Worm (Caenorhabditis elegans) whole organism, L3 larva: ENCODE results near the gene ddi-1.

Experiments
- R02D3.7 ChIP-seq: fragments of 150-350 bp; optimal IDR thresholded peaks from 2 replicates; lab custom pipeline; 2014; ENCODE audit warnings: missing biosample characterization, missing genetic modification characterization
- ZK546.5 ChIP-seq: sonication (generic microtip); optimal IDR thresholded peaks from 2 replicates; lab custom pipeline; 2017; ENCODE audit warnings: missing biosample characterization, missing genetic modification characterization
- aly-2 ChIP-seq: fragments of 150-350 bp; optimal IDR thresholded peaks from 2 replicates; lab custom pipeline; 2014; ENCODE audit warnings: missing biosample characterization, missing genetic modification characterization
- ama-1 ChIP-seq: fragments of 150-350 bp; optimal IDR thresholded peaks from 2 replicates; lab custom pipeline; 2018
- ceh-9 ChIP-seq: sonication (generic microtip); optimal IDR thresholded peaks from 2 replicates; lab custom pipeline; 2018; ENCODE audit warnings: missing biosample characterization, missing genetic modification characterization
- daf-12 ChIP-seq: fragments of 150-350 bp; optimal IDR thresholded peaks from 2 replicates; lab custom pipeline; 2014; ENCODE audit warnings: missing biosample characterization, missing genetic modification reagents, missing genetic modification characterization
- egl-27 ChIP-seq: sonication (generic microtip); optimal IDR thresholded peaks from 4 replicates; lab custom pipeline; 2017; ENCODE audit warnings: missing biosample characterization, missing genetic modification reagents, missing genetic modification characterization
- egl-5 ChIP-seq: fragments of 150-350 bp; optimal IDR thresholded peaks from 2 replicates; lab custom pipeline; 2017; ENCODE audit warnings: missing biosample characterization, missing genetic modification reagents, missing genetic modification characterization, inconsistent platforms
- elt-2 ChIP-seq: sonication (generic microtip); optimal IDR thresholded peaks from 2 replicates; lab custom pipeline; 2016; ENCODE audit warnings: missing genetic modification reagents, mild to moderate bottlenecking, missing genetic modification characterization, missing compliant biosample characterization
- elt-3 ChIP-seq, 3 experiments: fragments of 150-350 bp in 1 of 3; sonication (generic microtip) in 2 of 3; optimal IDR thresholded peaks; 2 replicates in 2 of 3; 4 replicates in 1 of 3; lab custom pipeline; 2014 to 2017; ENCODE audit warnings: missing biosample characterization in 3 of 3, missing genetic modification characterization in 3 of 3
- eor-1 ChIP-seq, 2 experiments: fragments of 150-350 bp; optimal IDR thresholded peaks; 2 replicates each; lab custom pipeline; 2014 to 2018; ENCODE audit warnings: missing biosample characterization in 2 of 2, missing genetic modification characterization in 2 of 2
- fkh-10 ChIP-seq: sonication (generic microtip); optimal IDR thresholded peaks from 2 replicates; lab custom pipeline; 2017; ENCODE audit warnings: missing biosample characterization, missing genetic modification reagents, missing genetic modification characterization
- fkh-2 ChIP-seq: fragments of 150-350 bp; optimal IDR thresholded peaks from 2 replicates; lab custom pipeline; 2014; ENCODE audit warnings: missing biosample characterization, missing genetic modification reagents, missing genetic modification characterization
- hmg-11 ChIP-seq: sonication (generic microtip); optimal IDR thresholded peaks from 2 replicates; lab custom pipeline; 2016; ENCODE audit warnings: missing genetic modification characterization, missing compliant biosample characterization
- lin-15B ChIP-seq: fragments of 150-350 bp; optimal IDR thresholded peaks from 2 replicates; lab custom pipeline; 2014; ENCODE audit warnings: missing biosample characterization, missing genetic modification characterization
- lin-39 ChIP-seq: fragments of 150-350 bp; optimal IDR thresholded peaks from 2 replicates; lab custom pipeline; 2018; ENCODE audit warnings: missing biosample characterization, missing genetic modification reagents, missing genetic modification characterization
- lsy-12 ChIP-seq: sonication (generic microtip); optimal IDR thresholded peaks from 2 replicates; lab custom pipeline; 2016; ENCODE audit warnings: mild to moderate bottlenecking, missing genetic modification characterization, missing compliant biosample characterization
- mdl-1 ChIP-seq: fragments of 150-350 bp; optimal IDR thresholded peaks from 2 replicates; lab custom pipeline; 2014; ENCODE audit warnings: missing biosample characterization, missing genetic modification characterization
- nfya-1 ChIP-seq: sonication (generic microtip); optimal IDR thresholded peaks from 2 replicates; lab custom pipeline; 2017; ENCODE audit warnings: missing genetic modification characterization, mild to moderate bottlenecking, missing compliant biosample characterization, antibody characterized with exemption, moderate library complexity; ENCODE audit not compliant: insufficient read depth
- nhr-12 ChIP-seq: fragments of 150-350 bp; optimal IDR thresholded peaks from 2 replicates; lab custom pipeline; 2014; ENCODE audit warnings: missing biosample characterization, missing genetic modification characterization
- nhr-23 ChIP-seq: fragments of 150-350 bp; optimal IDR thresholded peaks from 2 replicates; lab custom pipeline; 2014; ENCODE audit warnings: missing biosample characterization, missing genetic modification reagents, missing genetic modification characterization
- nhr-237 ChIP-seq: fragments of 150-350 bp; optimal IDR thresholded peaks from 2 replicates; lab custom pipeline; 2014; ENCODE audit warnings: missing biosample characterization, missing genetic modification characterization
- nhr-25 ChIP-seq: sonication (generic microtip); optimal IDR thresholded peaks from 2 replicates; lab custom pipeline; 2017; ENCODE audit warnings: missing biosample characterization, missing genetic modification characterization
- nhr-28 ChIP-seq: fragments of 150-350 bp; optimal IDR thresholded peaks from 2 replicates; lab custom pipeline; 2014; ENCODE audit warnings: missing biosample characterization, missing genetic modification characterization
- nhr-43 ChIP-seq: sonication (generic microtip); optimal IDR thresholded peaks from 2 replicates; lab custom pipeline; 2016; ENCODE audit warnings: mild to moderate bottlenecking, missing genetic modification characterization, missing compliant biosample characterization; ENCODE audit not compliant: poor library complexity, severe bottlenecking
- nhr-76 ChIP-seq: fragments of 150-350 bp; sonication (generic microtip); optimal IDR thresholded peaks from 5 replicates; lab custom pipeline; 2014; ENCODE audit warnings: missing biosample characterization, missing genetic modification characterization
- pha-4 ChIP-seq: fragments of 150-350 bp; optimal IDR thresholded peaks from 2 replicates; lab custom pipeline; 2014; ENCODE audit warnings: missing biosample characterization, missing genetic modification reagents, missing genetic modification characterization
- pqm-1 ChIP-seq: fragments of 150-350 bp; optimal IDR thresholded peaks from 2 replicates; lab custom pipeline; 2017; ENCODE audit warnings: missing biosample characterization, missing genetic modification characterization, inconsistent platforms
- sea-2 ChIP-seq: fragments of 150-350 bp; sonication (generic microtip); optimal IDR thresholded peaks from 4 replicates; lab custom pipeline; 2014; ENCODE audit warnings: missing biosample characterization, missing genetic modification reagents, missing genetic modification characterization
- skn-1 ChIP-seq: fragments of 150-350 bp; optimal IDR thresholded peaks from 2 replicates; lab custom pipeline; 2014; ENCODE audit warnings: missing biosample characterization, missing genetic modification characterization
- snpc-4 ChIP-seq: fragments of 150-350 bp; optimal IDR thresholded peaks from 2 replicates; lab custom pipeline; 2014; ENCODE audit warnings: missing biosample characterization, missing genetic modification characterization
- tbx-2 ChIP-seq: sonication (generic microtip); optimal IDR thresholded peaks from 2 replicates; lab custom pipeline; 2016; ENCODE audit warnings: mild to moderate bottlenecking, missing genetic modification characterization, missing compliant biosample characterization

Gene ddi-1

DNA sequence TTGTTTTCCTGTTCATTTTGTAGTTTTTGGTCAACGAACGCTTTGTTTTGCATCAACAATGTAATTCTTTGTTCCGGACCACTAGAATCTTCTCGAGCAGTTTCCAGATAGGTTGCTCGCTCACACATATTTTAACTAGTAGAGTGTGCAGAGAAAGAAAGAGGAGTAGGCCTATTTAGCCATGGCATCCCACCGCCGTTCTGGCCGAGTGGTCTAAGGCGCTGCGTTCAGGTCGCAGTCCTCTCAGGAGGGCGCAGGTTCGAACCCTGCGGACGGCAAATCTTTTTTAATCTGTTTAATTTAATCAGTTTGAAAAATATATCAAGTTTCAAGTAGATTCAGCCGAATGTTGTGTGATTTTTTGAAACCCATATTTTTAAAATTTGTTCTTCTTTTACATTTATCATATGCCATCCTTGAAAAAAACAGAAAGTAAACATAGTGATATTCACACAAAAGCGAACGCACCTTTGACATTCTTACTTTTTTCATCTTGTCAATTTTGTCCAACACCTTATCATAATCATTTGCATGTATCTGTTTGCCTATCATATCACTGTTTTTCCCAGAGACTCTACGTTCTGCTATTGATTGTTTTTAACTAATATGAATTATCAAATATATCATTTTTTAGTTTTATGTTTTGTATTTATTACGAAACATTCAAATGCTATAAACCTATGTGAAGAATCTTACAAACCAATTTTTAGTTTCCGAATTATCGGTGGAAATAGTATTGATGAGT is 34.1 kb downstream of the ddi-1 start, which contains the start of gene try-3:
TSS of gene try-3 (plus strand) at position 532 of the 745 bp plus-strand sequence.
- TF ChIP-seq elt-2 (tag; lab: Kevin White, UChicago) (peak; percentile 56), pqm-1 (tag; lab: Kevin White, UChicago) (peak; percentile 43), aly-2 (tag; lab: Kevin White, UChicago) (no peak), lin-39 (tag; lab: Kevin White, UChicago) (peak; percentile 88), nhr-237 (no peak), pha-4 (tag; lab: Kevin White, UChicago) (peak; percentile 70), nhr-12 (tag; lab: Kevin White, UChicago) (no peak), snpc-4 (tag; lab: Kevin White, UChicago) (peak; percentile 58), hmg-11 (tag; lab: Kevin White, UChicago) (peak; percentile 77), lsy-12 (tag; lab: Kevin White, UChicago) (peak; percentile 21), R02D3.7 (tag; lab: Kevin White, UChicago) (peak; percentile 14), nhr-76 (tag; lab: Kevin White, UChicago) (no peak), nhr-23 (tag; lab: Kevin White, UChicago) (peak; percentile 32), nfya-1 (tag; lab: Kevin White, UChicago) (peak; percentile 71), nhr-28 (tag; lab: Kevin White, UChicago) (no peak), tbx-2 (tag; lab: Kevin White, UChicago) (no peak), egl-27 (peak; percentile 33), fkh-10 (GFP tag; lab: Kevin White, UChicago) (no peak), elt-3 (tag; optimal IDR thresholded peaks at IDR 0.05; lab: Kevin White, UChicago) (peak in 1 of 3 experiments; percentile 63), nhr-43 (tag; lab: Kevin White, UChicago) (peak; percentile 76), nhr-25 (tag; lab: Kevin White, UChicago) (no peak), skn-1 (tag; lab: Kevin White, UChicago) (peak; percentile 33), lin-15B (tag; lab: Kevin White, UChicago) (peak; percentile 49)

DNA sequence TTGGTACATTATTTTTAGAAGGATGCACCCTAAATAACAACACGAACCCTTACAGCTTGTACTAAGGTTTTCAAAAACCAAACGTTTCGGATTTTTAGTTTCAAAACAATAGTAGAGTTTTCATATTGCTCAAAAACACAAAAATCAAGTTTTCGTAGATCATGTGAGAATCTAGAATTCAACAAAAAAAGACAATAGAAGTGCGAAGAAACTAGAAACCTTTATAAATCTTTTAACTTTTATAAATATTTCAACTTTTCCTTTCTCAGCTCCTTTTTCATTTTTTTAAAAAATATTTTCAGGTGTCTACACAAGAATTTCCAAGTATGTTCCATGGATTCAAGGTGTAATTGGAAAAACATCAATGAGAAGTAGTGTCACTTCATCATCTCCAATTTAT is 37.8 kb downstream of the ddi-1 start, which contains the start of gene best-9:
TSS of gene best-9 (plus strand) at position 301 of the 400 bp plus-strand sequence.
- no peak for TF ChIP-seq nfya-1 (tag; lab: Kevin White, UChicago)
- no peak for TF ChIP-seq pha-4 (tag; lab: Kevin White, UChicago)
- no peak for TF ChIP-seq snpc-4 (tag; lab: Kevin White, UChicago)
- TF ChIP-seq ceh-9 (tag; lab: Kevin White, UChicago), result no peak
- TF ChIP-seq daf-12 (tag; lab: Kevin White, UChicago), result no peak
- TF ChIP-seq nhr-43 (tag; lab: Kevin White, UChicago), result no peak
- TF ChIP-seq, all 47 proteins: peak for 0

DNA sequence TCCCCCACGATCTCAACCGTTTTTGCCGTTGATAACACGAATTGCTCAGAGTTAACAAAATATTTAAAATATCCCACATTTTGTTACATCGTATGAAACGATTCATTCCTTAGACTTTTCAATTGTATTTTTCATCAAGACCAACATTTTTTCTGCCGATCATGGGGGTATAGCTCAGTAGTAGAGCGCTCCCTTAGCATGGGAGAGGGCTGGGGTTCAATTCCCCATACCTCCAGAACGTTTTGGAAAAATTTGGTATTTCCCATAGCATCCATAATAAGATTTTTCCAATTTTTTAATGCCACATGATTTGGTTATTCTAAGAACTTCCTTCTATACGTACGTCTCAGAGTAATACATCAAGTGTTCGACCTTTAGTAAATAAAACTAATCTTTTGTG is 39.4 kb downstream of the ddi-1 start:
- TF ChIP-seq pha-4 (tag; lab: Kevin White, UChicago) (peak; percentile 38), fkh-2 (no peak), hmg-11 (tag; lab: Kevin White, UChicago) (no peak)
- TF ChIP-seq, all 47 proteins: peak for 1

DNA sequence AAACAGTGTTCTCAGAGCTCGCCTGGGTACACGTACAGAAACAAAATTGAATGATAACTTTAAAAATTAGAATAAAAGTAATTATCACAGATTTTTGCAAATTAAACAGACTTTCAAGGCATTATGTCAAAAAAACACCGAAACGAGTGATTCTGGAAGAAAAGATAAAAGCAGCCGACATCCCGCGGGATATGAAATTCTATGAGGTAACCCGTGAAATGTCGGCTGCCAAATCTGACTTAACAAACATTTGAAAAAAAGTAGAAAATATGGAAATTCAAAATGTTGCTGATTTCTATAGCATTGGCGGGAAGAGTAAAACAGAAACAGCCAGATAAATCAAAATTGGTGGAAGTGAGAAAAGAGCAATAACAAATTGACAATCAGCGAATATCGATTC is 42.9 kb downstream of the ddi-1 start:
- TF ChIP-seq sea-2, result no peak
- TF ChIP-seq snpc-4 (tag; lab: Kevin White, UChicago), result peak; percentile 44
- no peak for TF ChIP-seq ama-1 (lab: Kevin White, UChicago)
- TF ChIP-seq mdl-1 (tag; lab: Kevin White, UChicago), result no peak
- no peak for TF ChIP-seq eor-1 (tag; optimal IDR thresholded peaks at IDR 0.05; lab: Kevin White, UChicago)
- no peak for TF ChIP-seq egl-5 (tag; lab: Kevin White, UChicago)

DNA sequence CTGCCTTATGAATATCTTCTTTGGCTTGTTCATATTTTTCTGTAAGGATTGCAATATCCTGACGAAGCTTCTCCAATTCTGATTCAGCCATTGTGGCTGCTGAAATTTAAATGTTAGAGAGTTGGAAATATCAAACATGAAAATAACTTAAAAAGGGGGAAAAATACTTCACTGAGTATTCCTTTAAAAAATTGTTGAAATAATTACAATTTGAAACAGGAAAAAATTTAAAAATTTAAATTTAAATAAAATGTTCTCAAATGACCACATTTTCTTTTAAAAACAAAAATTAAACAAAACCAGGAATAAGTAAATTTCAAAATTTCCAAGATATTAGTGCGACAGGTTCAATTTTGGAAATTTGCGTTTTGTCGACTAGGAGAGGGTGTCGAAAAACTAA is 49.6 kb downstream of the ddi-1 start, which contains the start of gene bicd-1:
TSS of gene bicd-1 (minus strand) at position 101 of the 400 bp plus-strand sequence.
- no peak for TF ChIP-seq eor-1 (tag; optimal IDR thresholded peaks at IDR 0.05; lab: Kevin White, UChicago)
- no peak for TF ChIP-seq fkh-10 (GFP tag; lab: Kevin White, UChicago)
- TF ChIP-seq ZK546.5 (tag; lab: Kevin White, UChicago), result no peak
